Worm (Caenorhabditis elegans) whole organism, mixed stage, embryonic: ENCODE results near the gene F07E5.12.
"Not testable (repeated sequence)": the region's sequence is repeated elsewhere in the genome, so short reads cannot be mapped to it uniquely, and the experiment has no call there.

Source experiments
- blmp-1 ChIP-seq: fragments of 150-350 bp; optimal IDR thresholded peaks from 2 replicates; lab custom pipeline; 2014; ENCODE audit warnings: missing biosample characterization, missing genetic modification characterization
- lsy-2 ChIP-seq: fragments of 150-350 bp; optimal IDR thresholded peaks from 2 replicates; lab custom pipeline; 2014; ENCODE audit warnings: missing biosample characterization, missing genetic modification characterization
- nhr-237 ChIP-seq: fragments of 150-350 bp; optimal IDR thresholded peaks from 2 replicates; lab custom pipeline; 2014; ENCODE audit warnings: missing biosample characterization, missing genetic modification characterization
- snpc-4 ChIP-seq: fragments of 150-350 bp; optimal IDR thresholded peaks from 2 replicates; lab custom pipeline; 2014; ENCODE audit warnings: missing biosample characterization, missing genetic modification characterization
- unc-120 ChIP-seq: sonication (generic microtip); optimal IDR thresholded peaks from 2 replicates; lab custom pipeline; 2017; ENCODE audit warnings: missing genetic modification characterization, missing compliant biosample characterization; ENCODE audit not compliant: poor library complexity, severe bottlenecking
- unc-39 ChIP-seq: fragments of 150-350 bp; optimal IDR thresholded peaks from 2 replicates; lab custom pipeline; 2014; ENCODE audit warnings: missing biosample characterization, missing genetic modification characterization
- unc-62 ChIP-seq: fragments of 150-350 bp; optimal IDR thresholded peaks from 2 replicates; lab custom pipeline; 2014; ENCODE audit warnings: missing biosample characterization, missing genetic modification reagents, missing genetic modification characterization

ce11 chrII:2046556-2046955 is 21.2 kb upstream of the F07E5.12 start, which contains the start of gene math-1:
- not testable (repeated sequence) for TF ChIP-seq unc-39 (tag; lab: Kevin White, UChicago); unc-62 (GFP tag; lab: Kevin White, UChicago); snpc-4; blmp-1 (tag; lab: Kevin White, UChicago); lsy-2; unc-120; nhr-237 (tag; lab: Kevin White, UChicago)
